Worm (Caenorhabditis elegans): ENCODE measurements around the gene pals-39.

pals-39 gene

ce11 chrV:12478111-12478510, 34.5 kb upstream of the pals-39 start, which contains the start of gene atn-1:
TSS of gene atn-1 (plus strand) at chrV:12478411.
- TF ChIP-seq lir-3 (tag; optimal IDR thresholded peaks at IDR 0.05; ENCODE audit: poor library complexity) (no peak), nhr-11 (tag; optimal IDR thresholded peaks at IDR 0.05) (no peak), jun-1 (tag; optimal IDR thresholded peaks at IDR 0.05) (no peak), unc-98 (GFP tag; IDR thresholded peaks at IDR 0.05) (no peak), nhr-47 (tag; optimal IDR thresholded peaks at IDR 0.05) (no peak), nhr-20 (tag; optimal IDR thresholded peaks at IDR 0.05) (no peak), lin-15B (tag; optimal IDR thresholded peaks at IDR 0.05) (no peak), egl-27 (tag; optimal IDR thresholded peaks at IDR 0.05) (no peak)

- no peak for TF ChIP-seq elt-2 (tag; optimal IDR thresholded peaks at IDR 0.05)
- no peak for TF ChIP-seq dsc-1 (tag; optimal IDR thresholded peaks at IDR 0.05)
- TF ChIP-seq ama-1 (optimal IDR thresholded peaks at IDR 0.05), result no peak
- peak; percentile 99 for TF ChIP-seq pag-3 (tag; optimal IDR thresholded peaks at IDR 0.05; ENCODE audit: borderline replicate concordance, insufficient read depth)
- peak; percentile 61 for TF ChIP-seq rnt-1 (tag; optimal IDR thresholded peaks at IDR 0.05)
- 0 out of 2 replicates have a peak, but pooled peaks have one; percentile 10 for TF ChIP-seq nhr-19 (GFP tag; conservative IDR thresholded peaks at IDR 0.05)
- TF ChIP-seq lin-35 (GFP tag; optimal IDR thresholded peaks at IDR 0.05), result peak in 1 of 2 experiments; percentile 9
- TF ChIP-seq lin-14 (GFP tag; optimal IDR thresholded peaks at IDR 0.05), result peak; percentile 70
- TF ChIP-seq nhr-71 (tag; optimal IDR thresholded peaks at IDR 0.05), result peak; percentile 41
- no peak for TF ChIP-seq dpl-1 (GFP tag; optimal IDR thresholded peaks at IDR 0.05)
- no peak for TF ChIP-seq hpl-2 (GFP tag; optimal IDR thresholded peaks at IDR 0.05)
- TF ChIP-seq vab-15 (tag; optimal IDR thresholded peaks at IDR 0.05), result no peak
- peak; percentile 23 for TF ChIP-seq snu-23 (GFP tag; optimal IDR thresholded peaks at IDR 0.05)
- TF ChIP-seq unc-130 (tag; optimal IDR thresholded peaks at IDR 0.05), result peak; percentile 10
- TF ChIP-seq fkh-8 (tag; optimal IDR thresholded peaks at IDR 0.05), result no peak
These were observed 33.5 kb upstream of the pals-39 start for ce11 chrV:12477139-12477538.

- TF ChIP-seq fos-1 (tag; optimal IDR thresholded peaks at IDR 0.05) (no peak), sptf-1 (tag; optimal IDR thresholded peaks at IDR 0.05) (no peak), unc-30 (tag; optimal IDR thresholded peaks at IDR 0.05) (no peak), elt-2 (tag; optimal IDR thresholded peaks at IDR 0.05) (peak; percentile 74), lin-35 (GFP tag; optimal IDR thresholded peaks at IDR 0.05) (peak in 1 of 2 experiments; percentile 13), unc-98 (GFP tag; IDR thresholded peaks at IDR 0.05) (no peak), mdl-1 (tag; optimal IDR thresholded peaks at IDR 0.05) (no peak)
These were observed 31.7 kb upstream of the pals-39 start for ce11 chrV:12475360-12475759.

DNA sequence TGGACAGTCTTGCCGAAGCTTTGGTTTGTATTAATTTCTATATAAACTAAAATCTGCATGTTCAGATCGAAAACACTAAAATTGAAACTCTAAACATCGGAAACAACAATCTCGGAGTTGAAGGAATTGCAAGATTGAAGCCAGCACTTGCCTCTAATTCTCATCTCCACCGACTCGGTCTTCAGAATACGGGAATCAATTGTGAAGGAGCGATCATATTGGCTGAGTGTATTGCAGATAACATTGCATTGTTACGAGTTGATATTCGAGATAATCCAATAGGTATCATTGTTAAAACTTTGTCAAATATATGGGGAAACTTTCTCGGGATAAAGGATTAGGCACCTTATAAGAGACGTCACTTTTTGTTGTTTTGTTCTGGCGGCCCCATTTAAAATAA, 26.7 kb upstream of the pals-39 start:
- no peak for TF ChIP-seq ets-5 (GFP tag; IDR thresholded peaks at IDR 0.05)
- no peak for TF ChIP-seq nhr-77 (tag; optimal IDR thresholded peaks at IDR 0.05)
- TF ChIP-seq lin-35 (GFP tag; optimal IDR thresholded peaks at IDR 0.05), result no peak
- no peak for TF ChIP-seq unc-62 (GFP tag; optimal IDR thresholded peaks at IDR 0.05)
- TF ChIP-seq xbp-1 (tag; optimal IDR thresholded peaks at IDR 0.05), result no peak
- no peak for TF ChIP-seq elt-2 (tag; optimal IDR thresholded peaks at IDR 0.05)
- no peak for TF ChIP-seq fos-1 (tag; optimal IDR thresholded peaks at IDR 0.05)
- TF ChIP-seq lin-15B (tag; optimal IDR thresholded peaks at IDR 0.05), result no peak
- TF ChIP-seq ztf-11 (tag; optimal IDR thresholded peaks at IDR 0.05), result no peak
- TF ChIP-seq ces-1 (GFP tag; optimal IDR thresholded peaks at IDR 0.05), result no peak
- TF ChIP-seq zip-4 (GFP tag; optimal IDR thresholded peaks at IDR 0.05), result no peak
- no peak for TF ChIP-seq jun-1 (tag; optimal IDR thresholded peaks at IDR 0.05)
- no peak for TF ChIP-seq aha-1 (tag; optimal IDR thresholded peaks at IDR 0.05)
- no peak for TF ChIP-seq nhr-12 (tag; optimal IDR thresholded peaks at IDR 0.05)
